Worm (Caenorhabditis elegans): ENCODE data around the gene Y59E9AL.36.

DNA sequence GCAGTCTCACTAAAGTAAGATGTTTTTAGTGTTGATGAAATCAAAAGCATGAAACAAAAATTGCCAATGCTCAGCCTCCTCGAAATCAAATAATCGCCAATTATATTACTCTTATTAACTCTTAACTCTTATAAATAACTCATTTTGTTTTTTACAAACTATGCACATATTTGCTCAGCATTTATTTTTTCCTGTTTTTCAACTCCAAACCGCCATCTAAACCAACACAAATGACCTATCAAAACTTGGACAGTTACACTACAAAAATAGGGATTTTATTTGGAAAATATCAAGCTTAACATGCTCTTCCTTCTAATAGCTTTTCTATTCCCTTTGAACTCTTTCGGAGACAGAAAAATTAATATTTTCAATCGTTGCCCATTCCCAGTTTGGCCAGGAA is 19.3 kb upstream of the Y59E9AL.36 start, which contains the start of gene thn-6:
- TF ChIP-seq nhr-43 (tag; optimal IDR thresholded peaks at IDR 0.05; ENCODE audit: poor library complexity, severe bottlenecking) (no peak), nhr-28 (tag; optimal IDR thresholded peaks at IDR 0.05) (no peak), unc-62 (GFP tag; optimal IDR thresholded peaks at IDR 0.05) (no peak), ceh-28 (tag; optimal IDR thresholded peaks at IDR 0.05) (no peak), nhr-25 (tag; optimal IDR thresholded peaks at IDR 0.05) (no peak), egl-27 (tag; optimal IDR thresholded peaks at IDR 0.05) (no peak), zag-1 (tag; optimal IDR thresholded peaks at IDR 0.05) (no peak), lin-39 (tag; optimal IDR thresholded peaks at IDR 0.05) (no peak), skn-1 (tag; optimal IDR thresholded peaks at IDR 0.05) (no peak), nhr-237 (tag; optimal IDR thresholded peaks at IDR 0.05) (no peak), ZK546.5 (tag; optimal IDR thresholded peaks at IDR 0.05) (no peak), mdl-1 (tag; optimal IDR thresholded peaks at IDR 0.05) (no peak), ceh-16 (tag; optimal IDR thresholded peaks at IDR 0.05) (no peak)

All from whole organism, L3 larva.